Worm (Caenorhabditis elegans) whole organism, L2 larva: ENCODE results near the gene ZK546.2.

Experiments used
- C34F6.9 ChIP-seq: fragments of 150-350 bp; optimal IDR thresholded peaks from 2 replicates; lab custom pipeline; 2014; ENCODE audit warnings: missing biosample characterization, missing genetic modification characterization
- F13H6.1 ChIP-seq: sonication (generic microtip); optimal IDR thresholded peaks from 2 replicates; lab custom pipeline; 2016; ENCODE audit warnings: missing genetic modification characterization, missing compliant biosample characterization
- R02D3.7 ChIP-seq: fragments of 150-350 bp; optimal IDR thresholded peaks from 2 replicates; lab custom pipeline; 2014; ENCODE audit warnings: missing biosample characterization, missing genetic modification characterization
- Y55F3AM.14 ChIP-seq: fragments of 200-800 bp; sonication (Bioruptor generic); optimal IDR thresholded peaks from 2 replicates; lab custom pipeline; 2018; ENCODE audit warnings: mild to moderate bottlenecking, missing genetic modification characterization, missing compliant biosample characterization
- alr-1 ChIP-seq: fragments of 150-350 bp; optimal IDR thresholded peaks from 2 replicates; lab custom pipeline; 2014; ENCODE audit warnings: missing biosample characterization, missing genetic modification characterization
- aly-2 ChIP-seq: fragments of 150-350 bp; optimal IDR thresholded peaks from 2 replicates; lab custom pipeline; 2014; ENCODE audit warnings: missing biosample characterization, missing genetic modification characterization
- ama-1 ChIP-seq: fragments of 150-350 bp; optimal IDR thresholded peaks from 2 replicates; lab custom pipeline; 2018; ENCODE audit warnings: inconsistent platforms
- blmp-1 ChIP-seq: sonication (generic microtip); optimal IDR thresholded peaks from 2 replicates; lab custom pipeline; 2017; ENCODE audit warnings: missing genetic modification characterization, mild to moderate bottlenecking, missing compliant biosample characterization, antibody characterized with exemption, moderate library complexity; ENCODE audit not compliant: insufficient read depth
- ceh-16 ChIP-seq: fragments of 150-350 bp; optimal IDR thresholded peaks from 2 replicates; lab custom pipeline; 2014; ENCODE audit warnings: missing biosample characterization, missing genetic modification characterization
- ceh-82 ChIP-seq: fragments of 150-350 bp; optimal IDR thresholded peaks from 2 replicates; lab custom pipeline; 2014; ENCODE audit warnings: missing biosample characterization, missing genetic modification characterization
- crh-2 ChIP-seq: sonication (generic microtip); optimal IDR thresholded peaks from 2 replicates; lab custom pipeline; 2017; ENCODE audit warnings: missing biosample characterization, missing genetic modification characterization
- dmd-4 ChIP-seq: sonication (generic microtip); optimal IDR thresholded peaks from 2 replicates; lab custom pipeline; 2017; ENCODE audit warnings: missing biosample characterization, missing genetic modification characterization
- egl-27 ChIP-seq: sonication (generic microtip); optimal IDR thresholded peaks from 3 replicates; lab custom pipeline; 2017; ENCODE audit warnings: missing biosample characterization, missing genetic modification reagents, missing genetic modification characterization
- elt-1 ChIP-seq: fragments of 150-350 bp; optimal IDR thresholded peaks from 2 replicates; lab custom pipeline; 2014; ENCODE audit warnings: missing biosample characterization, missing genetic modification characterization
- elt-3 ChIP-seq: sonication (generic microtip); optimal IDR thresholded peaks from 2 replicates; lab custom pipeline; 2017; ENCODE audit warnings: missing biosample characterization, missing genetic modification characterization
- fos-1 ChIP-seq: fragments of 150-350 bp; optimal IDR thresholded peaks from 2 replicates; lab custom pipeline; 2014; ENCODE audit warnings: missing biosample characterization, missing genetic modification characterization
- lin-11 ChIP-seq: fragments of 150-350 bp; sonication (generic microtip); optimal IDR thresholded peaks from 2 replicates; lab custom pipeline; 2014; ENCODE audit warnings: missing biosample characterization, missing genetic modification characterization, inconsistent platforms, mixed read lengths
- lin-39 ChIP-seq: fragments of 150-350 bp; optimal IDR thresholded peaks from 2 replicates; lab custom pipeline; 2014; ENCODE audit warnings: missing biosample characterization, missing genetic modification reagents, missing genetic modification characterization
- lsy-2 ChIP-seq, 2 experiments: fragments of 150-350 bp in 1 of 2; sonication (generic microtip) in 1 of 2; optimal IDR thresholded peaks; 2 replicates each; lab custom pipeline; 2014 to 2017; ENCODE audit warnings: missing biosample characterization in 2 of 2, missing genetic modification characterization in 2 of 2
- mab-5 ChIP-seq: fragments of 150-350 bp; optimal IDR thresholded peaks from 2 replicates; lab custom pipeline; 2014; ENCODE audit warnings: missing biosample characterization, missing genetic modification characterization
- mbf-1 ChIP-seq: sonication (generic microtip); optimal IDR thresholded peaks from 2 replicates; lab custom pipeline; 2017; ENCODE audit warnings: missing biosample characterization, missing genetic modification characterization
- mdl-1 ChIP-seq, 2 experiments: fragments of 150-350 bp in 1 of 2; sonication (generic microtip) in 1 of 2; optimal IDR thresholded peaks; 2 replicates each; lab custom pipeline; 2017; ENCODE audit warnings: missing biosample characterization in 2 of 2, missing genetic modification characterization in 2 of 2
- nhr-10 ChIP-seq: sonication (generic microtip); optimal IDR thresholded peaks from 2 replicates; lab custom pipeline; 2017; ENCODE audit warnings: missing biosample characterization, missing genetic modification characterization
- nhr-11 ChIP-seq: fragments of 150-350 bp; optimal IDR thresholded peaks from 2 replicates; lab custom pipeline; 2014; ENCODE audit warnings: missing biosample characterization, missing genetic modification characterization
- nhr-12 ChIP-seq: fragments of 150-350 bp; optimal IDR thresholded peaks from 2 replicates; lab custom pipeline; 2014; ENCODE audit warnings: missing biosample characterization, missing genetic modification characterization
- nhr-129 ChIP-seq: fragments of 150-350 bp; optimal IDR thresholded peaks from 2 replicates; lab custom pipeline; 2014; ENCODE audit warnings: missing biosample characterization, missing genetic modification characterization
- nhr-21 ChIP-seq: fragments of 150-350 bp; optimal IDR thresholded peaks from 2 replicates; lab custom pipeline; 2014; ENCODE audit warnings: missing biosample characterization, missing genetic modification characterization
- nhr-23 ChIP-seq: fragments of 150-350 bp; optimal IDR thresholded peaks from 2 replicates; lab custom pipeline; 2014; ENCODE audit warnings: missing biosample characterization, missing genetic modification reagents, missing genetic modification characterization
- nhr-237 ChIP-seq: fragments of 150-350 bp; optimal IDR thresholded peaks from 2 replicates; lab custom pipeline; 2014; ENCODE audit warnings: missing biosample characterization, missing genetic modification characterization
- nhr-25 ChIP-seq: fragments of 150-350 bp; sonication (generic microtip); optimal IDR thresholded peaks from 3 replicates; lab custom pipeline; 2014; ENCODE audit warnings: missing biosample characterization, missing genetic modification characterization
- nhr-6 ChIP-seq: fragments of 150-350 bp; optimal IDR thresholded peaks from 2 replicates; lab custom pipeline; 2014; ENCODE audit warnings: missing biosample characterization, missing genetic modification characterization
- nhr-77 ChIP-seq: fragments of 150-350 bp; optimal IDR thresholded peaks from 2 replicates; lab custom pipeline; 2014; ENCODE audit warnings: missing biosample characterization, missing genetic modification characterization
- sem-4 ChIP-seq: fragments of 150-350 bp; optimal IDR thresholded peaks from 2 replicates; lab custom pipeline; 2014; ENCODE audit warnings: missing biosample characterization, missing genetic modification reagents, missing genetic modification characterization
- skn-1 ChIP-seq: sonication (generic microtip); optimal IDR thresholded peaks from 2 replicates; lab custom pipeline; 2017; ENCODE audit warnings: missing biosample characterization, missing genetic modification characterization
- sma-3 ChIP-seq: sonication (generic microtip); optimal IDR thresholded peaks from 2 replicates; lab custom pipeline; 2016; ENCODE audit warnings: missing genetic modification reagents, missing genetic modification characterization, missing compliant biosample characterization
- sma-9 ChIP-seq, 2 experiments: fragments of 150-350 bp in 1 of 2; sonication (generic microtip) in 1 of 2; optimal IDR thresholded peaks; 2 replicates each; lab custom pipeline; 2014 to 2016; ENCODE audit warnings: missing genetic modification characterization in 2 of 2, mild to moderate bottlenecking in 1 of 2, missing biosample characterization in 1 of 2, missing compliant biosample characterization in 1 of 2, missing genetic modification reagents in 1 of 2, moderate library complexity in 1 of 2
- unc-39 ChIP-seq: fragments of 150-350 bp; optimal IDR thresholded peaks from 2 replicates; lab custom pipeline; 2014; ENCODE audit warnings: missing biosample characterization, missing genetic modification characterization
- unc-55 ChIP-seq: fragments of 150-350 bp; sonication (generic microtip); optimal IDR thresholded peaks from 3 replicates; lab custom pipeline; 2014; ENCODE audit warnings: missing biosample characterization, missing genetic modification reagents, missing genetic modification characterization
- unc-62 ChIP-seq: fragments of 150-350 bp; optimal IDR thresholded peaks from 2 replicates; lab custom pipeline; 2014; ENCODE audit warnings: missing biosample characterization, missing genetic modification reagents, missing genetic modification characterization
- zag-1 ChIP-seq: fragments of 150-350 bp; optimal IDR thresholded peaks from 2 replicates; lab custom pipeline; 2014; ENCODE audit warnings: missing biosample characterization, missing genetic modification characterization
- ztf-1 ChIP-seq: fragments of 200-800 bp; sonication (Bioruptor generic); conservative IDR thresholded peaks from 2 replicates; pipeline ENCODE4 v1.3.6; 2022; ENCODE audit warnings: missing genetic modification characterization, missing compliant biosample characterization
- ztf-4 ChIP-seq: fragments of 150-350 bp; optimal IDR thresholded peaks from 2 replicates; lab custom pipeline; 2014; ENCODE audit warnings: missing biosample characterization, missing genetic modification characterization

Gene ZK546.2

DNA sequence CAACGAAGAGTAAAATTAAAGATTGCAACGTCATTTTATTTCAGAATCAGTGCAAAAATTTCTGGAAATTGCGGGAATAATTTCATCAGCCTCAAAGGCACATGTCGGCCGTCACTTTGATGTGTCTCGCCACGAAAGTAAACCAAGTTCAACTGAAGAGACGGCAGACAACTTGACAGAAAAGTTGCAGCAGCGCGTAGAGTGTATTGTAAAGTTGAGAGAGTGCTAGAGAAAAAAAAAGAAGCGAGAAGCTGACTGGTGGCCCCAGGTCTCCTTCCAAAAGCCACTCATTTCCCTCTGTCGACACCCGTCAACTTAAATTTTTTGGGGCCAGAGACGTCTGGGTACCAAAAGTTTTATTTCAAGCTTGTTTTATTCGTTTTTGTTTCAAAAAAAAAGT, 41.5 kb upstream of the ZK546.2 start (continued):
- TF ChIP-seq nhr-11 (tag; lab: Kevin White, UChicago) (no peak), blmp-1 (no peak), nhr-129 (peak; percentile 89), lsy-2 (tag; optimal IDR thresholded peaks at IDR 0.05; lab: Kevin White, UChicago) (peak in 1 of 2 experiments; percentile 83), unc-62 (no peak), mbf-1 (tag; lab: Kevin White, UChicago) (no peak), lin-39 (tag; lab: Kevin White, UChicago) (no peak), fos-1 (tag; lab: Kevin White, UChicago) (peak; percentile 71), R02D3.7 (no peak), dmd-4 (no peak), sem-4 (tag; lab: Kevin White, UChicago) (peak; percentile 43), mab-5 (tag; lab: Kevin White, UChicago) (peak; percentile 25), Y55F3AM.14 (GFP tag; lab: Kevin White, UChicago) (no peak), aly-2 (tag; lab: Kevin White, UChicago) (no peak), nhr-25 (tag; lab: Kevin White, UChicago) (peak; percentile 69), elt-3 (tag; lab: Kevin White, UChicago) (no peak), C34F6.9 (tag; lab: Kevin White, UChicago) (peak; percentile 92), unc-55 (GFP tag; lab: Kevin White, UChicago) (peak; percentile 93)
- TF ChIP-seq, all 48 proteins: peak for 21

DNA sequence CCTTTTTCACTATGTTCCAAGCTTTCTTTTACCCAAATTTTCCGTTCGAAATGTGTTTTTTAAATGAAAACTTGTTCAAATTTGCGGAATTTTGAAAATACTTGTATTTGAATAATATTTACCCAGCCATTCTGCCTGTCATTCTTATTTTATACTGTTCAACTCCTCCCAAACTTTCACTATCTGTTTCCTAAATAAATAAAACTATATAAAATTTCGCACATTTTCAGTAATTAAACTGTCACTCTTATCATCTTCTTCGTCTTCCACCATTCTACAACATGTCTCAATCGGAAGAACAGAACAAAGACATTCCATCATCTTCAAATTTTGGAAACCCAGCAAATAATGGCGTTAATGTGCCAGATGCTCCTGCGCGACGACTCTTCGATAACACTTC, 41.0 kb upstream of the ZK546.2 start, which contains the start of gene btbd-10:
Gene btbd-10 (plus strand): TSS at position 231 of the 400 bp plus-strand sequence.
- TF ChIP-seq sem-4 (tag; lab: Kevin White, UChicago) (no peak), mdl-1 (tag; optimal IDR thresholded peaks at IDR 0.05; lab: Kevin White, UChicago) (no peak)

DNA sequence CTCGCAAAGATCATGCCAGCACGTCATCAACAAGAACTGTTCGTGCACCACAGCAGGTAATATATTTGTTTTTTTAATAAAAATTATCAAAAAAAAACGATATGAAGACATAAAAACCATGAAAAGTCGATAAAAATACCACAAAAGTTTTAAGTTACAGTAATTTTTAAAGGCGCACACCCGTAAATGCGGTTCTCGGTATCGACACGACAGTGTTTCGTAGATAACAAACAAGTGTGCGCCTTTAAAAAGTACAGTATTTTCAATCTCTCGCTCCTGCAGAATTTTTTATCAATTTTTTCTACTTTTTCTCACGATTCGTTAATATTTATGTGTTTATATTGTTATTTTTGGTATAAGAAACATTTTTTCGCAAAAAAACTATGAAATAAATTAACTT, 40.5 kb upstream of the ZK546.2 start:
- TF ChIP-seq egl-27 (tag; lab: Kevin White, UChicago) (no peak), unc-62 (no peak), R02D3.7 (no peak), nhr-10 (tag; lab: Kevin White, UChicago) (no peak), F13H6.1 (tag; lab: Kevin White, UChicago) (no peak), nhr-21 (tag; lab: Kevin White, UChicago) (no peak), blmp-1 (no peak), nhr-129 (no peak), elt-1 (tag; lab: Kevin White, UChicago) (no peak), dmd-4 (no peak), nhr-11 (tag; lab: Kevin White, UChicago) (no peak)

DNA sequence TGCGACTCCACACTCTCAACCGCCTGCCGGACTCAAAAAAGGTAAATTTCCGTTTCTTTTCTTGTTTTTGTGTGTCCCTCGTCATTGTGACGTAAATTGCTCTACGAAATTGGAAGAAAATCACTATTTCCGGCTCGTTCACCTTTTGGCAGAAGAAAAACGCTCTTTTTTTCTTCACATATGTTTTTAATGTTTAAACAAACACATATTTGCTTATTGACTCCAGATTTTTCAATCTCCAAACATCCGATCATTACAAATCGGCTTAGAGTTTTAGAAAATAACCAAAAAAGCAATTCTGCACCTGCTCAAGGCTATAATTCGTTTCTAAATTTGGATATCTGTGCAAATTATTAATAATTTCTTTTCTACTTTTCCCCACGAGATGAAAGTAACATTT, 39.9 kb upstream of the ZK546.2 start:
- TF ChIP-seq mdl-1 (tag; optimal IDR thresholded peaks at IDR 0.05; lab: Kevin White, UChicago): no peak

DNA sequence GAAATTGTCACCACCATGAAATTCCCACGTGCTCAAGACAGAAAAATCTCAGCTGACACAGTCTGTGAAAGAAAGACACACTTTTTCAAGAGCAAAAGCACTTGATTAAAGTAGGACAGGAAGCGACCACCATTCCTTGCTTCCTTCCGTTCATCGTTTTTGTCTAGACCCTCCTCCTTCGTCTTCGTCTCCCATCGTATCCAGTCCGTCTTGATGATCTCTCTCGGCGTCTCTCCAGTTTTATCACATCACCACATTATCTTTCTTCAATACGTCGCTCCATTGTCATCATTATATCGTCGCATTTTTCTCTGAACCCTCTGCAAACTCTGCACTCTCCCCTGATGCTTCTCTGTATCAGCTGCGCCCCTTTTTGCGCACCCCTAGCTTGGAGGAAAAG, 37.7 kb upstream of the ZK546.2 start:
- no peak for TF ChIP-seq nhr-23 (tag; lab: Kevin White, UChicago)
- TF ChIP-seq ztf-1 (GFP tag; lab: Robert Waterston, UW): no peak
- TF ChIP-seq nhr-77: no peak
- TF ChIP-seq egl-27 (tag; lab: Kevin White, UChicago): no peak
- no peak for TF ChIP-seq aly-2 (tag; lab: Kevin White, UChicago)
- TF ChIP-seq fos-1 (tag; lab: Kevin White, UChicago): peak; percentile 10
- TF ChIP-seq crh-2 (tag; lab: Kevin White, UChicago): no peak
- TF ChIP-seq nhr-21 (tag; lab: Kevin White, UChicago): no peak
- no peak for TF ChIP-seq mab-5 (tag; lab: Kevin White, UChicago)
- TF ChIP-seq nhr-12 (tag; lab: Kevin White, UChicago): no peak
- no peak for TF ChIP-seq nhr-6 (tag; lab: Kevin White, UChicago)
- TF ChIP-seq alr-1: no peak
- TF ChIP-seq blmp-1: no peak
- TF ChIP-seq F13H6.1 (tag; lab: Kevin White, UChicago): peak; percentile 28
- peak; percentile 25 for TF ChIP-seq ztf-4 (tag; lab: Kevin White, UChicago)
- no peak for TF ChIP-seq unc-62
- TF ChIP-seq ceh-82 (tag; lab: Kevin White, UChicago): no peak
- peak; percentile 22 for TF ChIP-seq zag-1
- TF ChIP-seq skn-1: no peak
- TF ChIP-seq ama-1: no peak
- TF ChIP-seq R02D3.7: no peak
- peak; percentile 25 for TF ChIP-seq sma-9 (GFP tag; optimal IDR thresholded peaks at IDR 0.05; lab: Kevin White, UChicago)
- no peak for TF ChIP-seq sma-9 (tag; optimal IDR thresholded peaks at IDR 0.05; lab: Kevin White, UChicago)
- peak; percentile 40 for TF ChIP-seq C34F6.9 (tag; lab: Kevin White, UChicago)
- TF ChIP-seq ceh-16: no peak
- TF ChIP-seq sma-3: peak; percentile 7
- peak; percentile 62 for TF ChIP-seq unc-55 (GFP tag; lab: Kevin White, UChicago)
- TF ChIP-seq nhr-237 (tag; lab: Kevin White, UChicago): no peak
- no peak for TF ChIP-seq nhr-11 (tag; lab: Kevin White, UChicago)
- no peak for TF ChIP-seq dmd-4
- no peak for TF ChIP-seq unc-39
- TF ChIP-seq nhr-10 (tag; lab: Kevin White, UChicago): no peak
- no peak for TF ChIP-seq lin-11 (tag; lab: Kevin White, UChicago)
- no peak for TF ChIP-seq nhr-25 (tag; lab: Kevin White, UChicago)
- peak; percentile 43 for TF ChIP-seq nhr-129
- peak in 1 of 2 experiments; percentile 25 for TF ChIP-seq lsy-2 (tag; optimal IDR thresholded peaks at IDR 0.05; lab: Kevin White, UChicago)
- no peak for TF ChIP-seq elt-1 (tag; lab: Kevin White, UChicago)
- TF ChIP-seq mbf-1 (tag; lab: Kevin White, UChicago): no peak
